Fruit fly (Drosophila melanogaster): Measurements from ENCODE around the gene up.

DNA sequence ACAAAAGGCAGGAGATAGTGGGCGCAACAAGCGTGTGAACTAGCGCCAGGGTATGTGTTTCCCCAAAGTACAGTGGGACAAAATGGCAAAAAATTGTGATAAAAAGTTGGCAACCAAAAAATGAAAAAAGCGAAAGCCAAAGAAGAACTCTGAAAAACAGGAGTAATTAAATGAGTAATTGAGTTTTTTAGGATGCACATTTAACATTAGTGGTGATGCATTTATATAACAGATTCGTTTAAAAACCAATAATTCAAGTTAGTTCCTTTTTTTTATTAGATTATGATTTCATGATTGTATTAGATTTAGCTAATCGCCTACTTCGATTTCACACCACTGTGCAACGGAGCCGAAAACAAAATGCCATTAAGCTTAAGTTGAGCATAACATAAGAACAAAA lies 30.0 kb downstream of the up start:
- TF ChIP-seq psq (GFP tag; optimal IDR thresholded peaks at IDR 0.05) (no peak), jim (GFP tag; optimal IDR thresholded peaks at IDR 0.05) (no peak), HLH106 (tag; optimal IDR thresholded peaks at IDR 0.05) (no peak), Hr83 (GFP tag; optimal IDR thresholded peaks at IDR 0.05; ENCODE audit: poor library complexity, severe bottlenecking) (no peak), ey (GFP tag; optimal IDR thresholded peaks at IDR 0.05) (peak; percentile 29), CrebA (GFP tag; optimal IDR thresholded peaks at IDR 0.05; ENCODE audit: borderline replicate concordance) (no peak), lola (GFP tag; optimal IDR thresholded peaks at IDR 0.05) (no peak), Jra (GFP tag; optimal IDR thresholded peaks at IDR 0.05) (no peak), Mio (GFP tag; optimal IDR thresholded peaks at IDR 0.05) (no peak), dl (GFP tag; optimal IDR thresholded peaks at IDR 0.05; ENCODE audit: insufficient read depth in 1 of 2, partially characterized antibody in 2 of 2) (no peak)

All from whole organism, wandering third instar larva.